Worm (Caenorhabditis elegans): ENCODE measurements around the gene C18D11.9.

Gene C18D11.9

DNA sequence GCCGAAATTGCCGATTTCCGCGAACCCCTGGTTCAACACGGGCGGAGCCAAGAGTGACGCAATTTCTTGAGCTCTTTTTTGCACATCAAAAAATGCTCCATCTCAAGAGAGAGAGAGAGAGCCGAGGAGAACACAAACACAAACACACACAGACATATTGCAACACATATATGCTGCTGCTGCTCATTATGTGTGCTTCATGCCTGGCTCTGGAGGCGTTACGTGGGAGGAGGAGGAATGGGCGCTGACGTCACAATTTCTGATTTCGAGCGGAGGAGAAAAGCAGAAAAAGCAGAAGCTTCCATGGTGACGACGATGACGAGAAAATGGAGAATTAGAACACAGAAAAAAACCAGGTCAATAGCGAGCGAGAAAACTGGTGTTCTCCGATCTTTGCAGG, 27.1 kb downstream of the C18D11.9 start (continued):
- TF ChIP-seq ztf-11 (tag; optimal IDR thresholded peaks at IDR 0.05) = no peak
- no peak for TF ChIP-seq nhr-84 (tag; optimal IDR thresholded peaks at IDR 0.05)
- peak; percentile 59 for TF ChIP-seq lin-14 (GFP tag; optimal IDR thresholded peaks at IDR 0.05)
- no peak for TF ChIP-seq blmp-1 (tag; optimal IDR thresholded peaks at IDR 0.05)
- TF ChIP-seq lin-39 (tag; optimal IDR thresholded peaks at IDR 0.05) = no peak
- TF ChIP-seq ceh-88 (GFP tag; IDR thresholded peaks at IDR 0.05) = no peak
- TF ChIP-seq mdl-1 (tag; optimal IDR thresholded peaks at IDR 0.05) = no peak
- no peak for TF ChIP-seq lin-35 (GFP tag; optimal IDR thresholded peaks at IDR 0.05)
- TF ChIP-seq hpl-2 (GFP tag; optimal IDR thresholded peaks at IDR 0.05) = no peak
- TF ChIP-seq vab-15 (tag; optimal IDR thresholded peaks at IDR 0.05) = no peak

DNA sequence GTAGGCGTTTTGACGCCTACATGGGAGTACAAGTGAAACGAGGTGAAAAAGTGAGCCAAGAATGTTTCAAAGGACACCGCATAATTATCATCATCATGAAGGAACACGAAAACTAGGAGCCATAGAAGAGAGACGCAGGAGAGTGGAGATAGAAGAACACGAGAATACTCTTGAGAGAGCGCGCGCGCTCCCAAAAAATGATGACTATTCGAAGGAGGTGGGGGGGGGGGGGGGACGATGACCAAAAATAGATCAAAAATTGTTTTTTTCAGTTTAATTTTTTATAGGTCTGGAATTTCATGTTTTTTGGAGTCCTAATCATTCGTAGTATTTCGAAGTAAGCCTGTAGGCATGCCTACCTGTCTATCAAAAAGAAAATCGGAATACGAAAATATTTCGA, 27.8 kb downstream of the C18D11.9 start:
- no peak for TF ChIP-seq ceh-8 (GFP tag; optimal IDR thresholded peaks at IDR 0.05)
- no peak for TF ChIP-seq hlh-4 (tag; optimal IDR thresholded peaks at IDR 0.05)
- no peak for TF ChIP-seq efl-1 (optimal IDR thresholded peaks at IDR 0.05)
- TF ChIP-seq efl-1 (GFP tag; optimal IDR thresholded peaks at IDR 0.05 in 1 of 2) = no peak
- no peak for TF ChIP-seq ets-5 (GFP tag; IDR thresholded peaks at IDR 0.05)
- peak; percentile 97 for TF ChIP-seq skn-1 (tag; optimal IDR thresholded peaks at IDR 0.05)

DNA sequence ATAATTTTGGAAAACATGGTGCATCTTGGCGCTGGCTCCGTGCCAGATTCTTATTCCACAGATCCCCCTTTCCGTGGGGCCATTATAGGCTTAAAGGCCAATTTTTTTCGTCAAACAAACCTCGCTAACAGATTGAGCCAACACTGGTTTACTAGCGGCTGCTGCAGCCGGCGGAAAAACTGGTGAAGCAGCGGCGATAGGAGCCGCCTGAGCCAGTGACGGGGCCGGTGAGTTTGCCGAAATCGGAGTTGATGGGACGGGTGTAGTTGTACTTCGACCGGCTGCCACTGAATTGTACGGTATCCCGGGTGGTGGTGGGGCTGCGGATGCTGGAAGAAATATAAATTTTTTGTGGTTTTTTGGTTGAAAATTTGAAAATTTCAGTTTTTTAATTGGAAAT, 32.8 kb downstream of the C18D11.9 start:
- no peak for TF ChIP-seq mep-1 (tag; optimal IDR thresholded peaks at IDR 0.05)
- no peak for TF ChIP-seq efl-1 (optimal IDR thresholded peaks at IDR 0.05)
- peak in 1 of 2 experiments; percentile 29 for TF ChIP-seq efl-1 (GFP tag; optimal IDR thresholded peaks at IDR 0.05 in 1 of 2)

DNA sequence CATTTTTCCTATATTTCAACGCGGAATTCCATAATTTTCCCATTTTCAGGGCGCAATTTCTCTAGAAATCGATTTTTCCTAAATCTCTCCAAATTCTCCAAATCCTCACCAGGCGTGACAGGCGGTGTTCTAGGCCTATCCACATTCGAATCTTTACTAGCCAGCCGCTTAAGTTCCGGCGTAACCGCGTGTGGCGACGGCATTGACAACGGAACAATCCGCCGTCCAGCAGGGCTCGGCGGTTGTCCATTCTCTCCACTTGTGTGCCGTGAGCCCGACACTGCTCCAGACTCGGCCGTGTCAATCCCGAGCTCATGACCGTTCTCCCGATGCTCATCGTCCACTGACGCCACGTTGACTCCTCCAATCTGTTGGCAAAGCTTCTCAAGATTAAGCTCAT, 34.1 kb downstream of the C18D11.9 start:
- no peak for TF ChIP-seq C16A3.4 (tag; optimal IDR thresholded peaks at IDR 0.05)
- no peak for TF ChIP-seq efl-3 (GFP tag; optimal IDR thresholded peaks at IDR 0.05)
- TF ChIP-seq tlp-1 (tag; optimal IDR thresholded peaks at IDR 0.05) = no peak

- TF ChIP-seq ceh-8 (GFP tag; optimal IDR thresholded peaks at IDR 0.05) (no peak), zag-1 (tag; optimal IDR thresholded peaks at IDR 0.05) (no peak), tlp-1 (tag; optimal IDR thresholded peaks at IDR 0.05) (no peak), xbp-1 (tag; optimal IDR thresholded peaks at IDR 0.05) (no peak), lsy-2 (tag; optimal IDR thresholded peaks at IDR 0.05) (no peak), hlh-17 (GFP tag; optimal IDR thresholded peaks at IDR 0.05; ENCODE audit: borderline replicate concordance) (no peak), dpl-1 (GFP tag; optimal IDR thresholded peaks at IDR 0.05) (no peak)
These were observed 37.4 kb downstream of the C18D11.9 start, which contains the start of gene ntl-3 for ce11 chrIII:11846365-11846764. Gene ntl-3, minus strand, starts transcription at chrIII:11846465.

ce11 chrIII:11847014-11847413, 38.1 kb downstream of the C18D11.9 start:
- no peak for TF ChIP-seq dsc-1 (tag; optimal IDR thresholded peaks at IDR 0.05)
- peak in 1 of 2 experiments; percentile 30 for TF ChIP-seq lsy-2 (tag; optimal IDR thresholded peaks at IDR 0.05)

- TF ChIP-seq ztf-11 (tag; optimal IDR thresholded peaks at IDR 0.05) (no peak), nhr-19 (GFP tag; conservative IDR thresholded peaks at IDR 0.05) (no peak), pag-3 (tag; optimal IDR thresholded peaks at IDR 0.05; ENCODE audit: borderline replicate concordance, insufficient read depth) (peak; percentile 20), ceh-82 (tag; optimal IDR thresholded peaks at IDR 0.05) (peak in 1 of 3 experiments; percentile 46), unc-62 (GFP tag; optimal IDR thresholded peaks at IDR 0.05) (no peak), mdl-1 (tag; optimal IDR thresholded peaks at IDR 0.05) (peak in 1 of 2 experiments; percentile 33), egl-13 (tag; optimal IDR thresholded peaks at IDR 0.05) (no peak), dpl-1 (GFP tag; optimal IDR thresholded peaks at IDR 0.05) (peak; percentile 33 to 59 (median 40)), nhr-28 (tag; optimal IDR thresholded peaks at IDR 0.05) (no peak), mep-1 (tag; optimal IDR thresholded peaks at IDR 0.05) (peak; percentile 44), mab-9 (GFP tag; IDR thresholded peaks at IDR 0.05) (no peak), hpl-2 (GFP tag; optimal IDR thresholded peaks at IDR 0.05) (no peak), egl-27 (tag; optimal IDR thresholded peaks at IDR 0.05) (no peak), nhr-47 (tag; optimal IDR thresholded peaks at IDR 0.05) (no peak), unc-30 (tag; optimal IDR thresholded peaks at IDR 0.05) (no peak), nhr-85 (tag) (no peak), nhr-237 (tag; optimal IDR thresholded peaks at IDR 0.05) (no peak), vab-15 (tag; optimal IDR thresholded peaks at IDR 0.05) (no peak), ces-1 (GFP tag; optimal IDR thresholded peaks at IDR 0.05) (no peak), C04F5.9 (tag; optimal IDR thresholded peaks at IDR 0.05) (no peak), swsn-7 (tag; optimal IDR thresholded peaks at IDR 0.05) (no peak)
These were observed 38.8 kb downstream of the C18D11.9 start, which contains the start of gene mif-1 for ce11 chrIII:11847658-11848202. Gene mif-1, plus strand, starts transcription at chrIII:11848152.
